Worm (Caenorhabditis elegans) whole organism, early embryonic: ENCODE data around the gene dhhc-4.

ENCODE experiments used
- B0310.2 ChIP-seq: sonication (generic microtip); optimal IDR thresholded peaks from 2 replicates; lab custom pipeline; 2016; ENCODE audit warnings: mild to moderate bottlenecking, missing genetic modification characterization, missing compliant biosample characterization
- F13C5.2 ChIP-seq: sonication (generic microtip); optimal IDR thresholded peaks from 2 replicates; lab custom pipeline; 2017; ENCODE audit warnings: mild to moderate bottlenecking, missing genetic modification characterization, inconsistent platforms, missing compliant biosample characterization
- aly-1 ChIP-seq: sonication (generic microtip); optimal IDR thresholded peaks from 2 replicates; lab custom pipeline; 2016; ENCODE audit warnings: missing genetic modification characterization, missing compliant biosample characterization
- ama-1 ChIP-seq: fragments of 150-350 bp; optimal IDR thresholded peaks from 2 replicates; lab custom pipeline; 2014
- ceh-13 ChIP-seq: fragments of 200-800 bp; sonication (Bioruptor generic); optimal IDR thresholded peaks from 2 replicates; lab custom pipeline; 2018; ENCODE audit warnings: mild to moderate bottlenecking, missing genetic modification characterization, missing compliant biosample characterization
- ceh-36 ChIP-seq: sonication (generic microtip); optimal IDR thresholded peaks from 2 replicates; lab custom pipeline; 2016; ENCODE audit warnings: missing genetic modification characterization, inconsistent platforms, missing compliant biosample characterization
- ets-7 ChIP-seq: sonication (generic microtip); optimal IDR thresholded peaks from 2 replicates; lab custom pipeline; 2016; ENCODE audit warnings: missing genotype, missing genetic modification characterization, missing compliant biosample characterization
- flt-1 ChIP-seq: fragments of 200-800 bp; sonication (Bioruptor generic); IDR thresholded peaks from 2 replicates; pipeline ENCODE4 v1.3.6; 2022; ENCODE audit warnings: missing genetic modification characterization, missing compliant biosample characterization
- hmbx-1 ChIP-seq: sonication (generic microtip); optimal IDR thresholded peaks from 2 replicates; lab custom pipeline; 2016; ENCODE audit warnings: mild to moderate bottlenecking, missing genetic modification characterization, missing compliant biosample characterization
- hmg-4 ChIP-seq: fragments of 200-800 bp; sonication (Bioruptor generic); optimal IDR thresholded peaks from 2 replicates; lab custom pipeline; 2018; ENCODE audit warnings: mild to moderate bottlenecking, missing genetic modification characterization, missing compliant biosample characterization
- hnd-1 ChIP-seq: sonication (generic microtip); optimal IDR thresholded peaks from 2 replicates; lab custom pipeline; 2016; ENCODE audit warnings: missing genetic modification characterization, missing compliant biosample characterization
- pes-1 ChIP-seq: fragments of 200-800 bp; sonication (Bioruptor generic); IDR thresholded peaks from 2 replicates; pipeline ENCODE4 v1.3.6; 2022; ENCODE audit warnings: missing genetic modification reagents, missing genetic modification characterization, missing compliant biosample characterization
- scrt-1 ChIP-seq: fragments of 200-800 bp; sonication (Bioruptor generic); IDR thresholded peaks from 2 replicates; pipeline ENCODE4 v1.3.6; 2022; ENCODE audit warnings: missing genetic modification characterization, missing compliant biosample characterization
- sea-1 ChIP-seq: fragments of 200-800 bp; sonication (Bioruptor generic); conservative IDR thresholded peaks from 2 replicates; pipeline ENCODE4 v1.3.6; 2022; ENCODE audit warnings: missing genetic modification characterization, missing compliant biosample characterization
- tbx-11 ChIP-seq: fragments of 200-800 bp; sonication (Bioruptor generic); IDR thresholded peaks from 2 replicates; pipeline ENCODE4 v1.3.6; 2022; ENCODE audit warnings: missing genetic modification characterization, missing compliant biosample characterization
- tbx-37 ChIP-seq: fragments of 200-800 bp; sonication (Bioruptor generic); conservative IDR thresholded peaks from 2 replicates; pipeline ENCODE4 v1.3.6; 2022; ENCODE audit warnings: missing genetic modification reagents, missing genetic modification characterization, missing compliant biosample characterization
- tra-4 ChIP-seq: sonication (generic microtip); optimal IDR thresholded peaks from 2 replicates; lab custom pipeline; 2017; ENCODE audit warnings: missing genetic modification characterization, missing compliant biosample characterization

The dhhc-4 gene

DNA sequence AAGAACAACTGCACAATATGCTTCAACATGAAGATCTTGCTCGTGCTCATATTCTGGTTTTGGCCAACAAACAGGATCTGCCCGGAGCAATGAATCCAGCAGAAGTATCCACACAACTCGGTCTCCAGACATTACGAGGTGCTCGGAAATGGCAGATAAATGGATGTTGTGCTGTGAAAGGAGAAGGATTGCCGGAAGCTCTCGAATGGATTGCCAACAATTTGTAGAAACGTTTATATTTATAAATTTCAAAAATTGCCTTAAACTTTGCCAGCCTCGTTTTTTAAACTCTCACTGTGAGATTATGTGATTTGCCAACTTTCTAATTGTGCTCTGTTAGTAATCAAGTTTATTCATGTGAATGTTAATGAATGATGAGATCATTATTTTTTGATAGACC is 43.8 kb downstream of the dhhc-4 start:
- TF ChIP-seq flt-1 (no peak), tra-4 (no peak), hnd-1 (tag; lab: Kevin White, UChicago) (no peak), tbx-37 (GFP tag; lab: Robert Waterston, UW) (no peak), hmg-4 (GFP tag; lab: Kevin White, UChicago) (no peak), ceh-36 (tag; lab: Kevin White, UChicago) (no peak), pes-1 (no peak), scrt-1 (GFP tag; lab: Robert Waterston, UW) (no peak), aly-1 (tag; lab: Kevin White, UChicago) (no peak), tbx-11 (GFP tag; lab: Robert Waterston, UW) (no peak), ets-7 (tag; lab: Kevin White, UChicago) (no peak), B0310.2 (tag; lab: Kevin White, UChicago) (no peak), ama-1 (lab: Kevin White, UChicago) (no peak), sea-1 (GFP tag; lab: Robert Waterston, UW) (no peak), F13C5.2 (tag; lab: Kevin White, UChicago) (no peak), ceh-13 (GFP tag; lab: Kevin White, UChicago) (no peak), hmbx-1 (tag; lab: Kevin White, UChicago) (no peak)

DNA sequence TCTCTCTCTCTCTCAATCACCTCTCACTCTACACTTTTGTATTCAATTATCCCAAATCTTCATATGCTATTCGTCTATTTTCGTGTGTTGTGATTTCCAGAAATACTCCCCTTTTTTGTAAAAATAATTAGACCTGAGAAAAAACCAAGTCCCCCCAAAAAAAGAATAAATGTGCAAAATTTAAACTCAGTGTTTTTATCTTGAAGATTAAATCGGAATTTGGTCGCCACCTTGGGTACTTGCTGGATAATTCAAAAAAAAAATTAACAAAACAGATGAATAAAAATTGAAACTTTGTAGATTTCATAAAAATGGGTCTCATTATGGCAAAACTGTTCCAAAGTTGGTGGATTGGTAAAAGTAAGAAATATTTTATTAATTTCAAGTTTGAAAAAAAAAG is 44.6 kb downstream of the dhhc-4 start, which contains the start of gene arl-5:
TSS of gene arl-5 (plus strand) at position 301 of the 400 bp plus-strand sequence.
- TF ChIP-seq aly-1 (tag; lab: Kevin White, UChicago), result no peak
- no peak for TF ChIP-seq F13C5.2 (tag; lab: Kevin White, UChicago)
- no peak for TF ChIP-seq pes-1
- no peak for TF ChIP-seq ceh-36 (tag; lab: Kevin White, UChicago)
- TF ChIP-seq scrt-1 (GFP tag; lab: Robert Waterston, UW), result no peak
- TF ChIP-seq hnd-1 (tag; lab: Kevin White, UChicago), result no peak
- no peak for TF ChIP-seq ama-1 (lab: Kevin White, UChicago)
- TF ChIP-seq tbx-37 (GFP tag; lab: Robert Waterston, UW), result no peak
- no peak for TF ChIP-seq B0310.2 (tag; lab: Kevin White, UChicago)
- no peak for TF ChIP-seq tra-4
- no peak for TF ChIP-seq flt-1
- TF ChIP-seq ceh-13 (GFP tag; lab: Kevin White, UChicago), result no peak
- no peak for TF ChIP-seq hmbx-1 (tag; lab: Kevin White, UChicago)
- TF ChIP-seq ets-7 (tag; lab: Kevin White, UChicago), result no peak
- no peak for TF ChIP-seq hmg-4 (GFP tag; lab: Kevin White, UChicago)
- no peak for TF ChIP-seq tbx-11 (GFP tag; lab: Robert Waterston, UW)
- no peak for TF ChIP-seq sea-1 (GFP tag; lab: Robert Waterston, UW)

DNA sequence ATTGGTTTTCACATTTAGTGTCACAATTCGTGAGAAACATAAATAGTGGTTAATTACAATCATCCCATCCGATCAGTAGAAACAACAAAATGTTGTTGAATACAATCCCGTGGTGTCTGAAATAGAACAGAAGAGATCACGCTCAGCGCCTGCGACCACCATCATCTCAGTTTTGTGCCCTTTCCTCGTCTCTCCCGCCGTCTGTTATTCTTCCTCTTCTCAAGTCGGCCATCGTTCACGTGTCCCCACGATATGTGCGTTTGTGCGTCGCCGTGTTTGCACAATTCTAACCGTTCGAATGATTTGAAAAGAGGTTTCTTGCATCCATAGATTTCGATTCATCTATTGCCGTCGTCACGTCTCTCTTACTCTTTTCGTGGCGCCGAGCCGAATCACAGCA is 48.8 kb downstream of the dhhc-4 start, which contains the start of gene panl-3:
TSS of gene panl-3 (plus strand) at position 294 of the 400 bp plus-strand sequence.
- TF ChIP-seq B0310.2 (tag; lab: Kevin White, UChicago) (no peak), ets-7 (tag; lab: Kevin White, UChicago) (no peak), scrt-1 (GFP tag; lab: Robert Waterston, UW) (peak; percentile 65; the same call in 1 of the 2 replicates), aly-1 (tag; lab: Kevin White, UChicago) (peak; percentile 57), hmg-4 (GFP tag; lab: Kevin White, UChicago) (peak; percentile 45)

DNA sequence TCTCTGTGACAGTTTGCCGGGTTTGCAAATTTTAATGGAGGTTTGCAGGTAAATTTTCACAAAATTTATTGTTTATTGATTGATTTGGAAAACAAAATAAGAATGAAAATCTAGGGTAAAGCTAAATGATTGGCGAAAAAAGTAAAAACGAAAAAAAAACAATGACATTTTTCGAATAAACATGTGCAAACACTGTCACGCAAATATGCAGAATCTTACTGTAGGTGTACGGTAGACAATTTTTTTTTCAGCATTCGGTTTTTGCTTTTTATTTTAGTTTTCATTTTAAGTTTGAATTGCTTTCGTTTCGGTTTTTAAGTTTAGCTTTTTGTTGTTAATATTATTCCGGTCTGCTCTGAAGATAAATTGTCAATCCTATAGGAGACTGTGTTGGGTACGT is 49.7 kb downstream of the dhhc-4 start:
- TF ChIP-seq tbx-11 (GFP tag; lab: Robert Waterston, UW) (no peak), tra-4 (no peak), ets-7 (tag; lab: Kevin White, UChicago) (no peak), ceh-13 (GFP tag; lab: Kevin White, UChicago) (no peak), F13C5.2 (tag; lab: Kevin White, UChicago) (no peak), pes-1 (no peak), tbx-37 (GFP tag; lab: Robert Waterston, UW) (no peak), scrt-1 (GFP tag; lab: Robert Waterston, UW) (no peak), hmbx-1 (tag; lab: Kevin White, UChicago) (no peak), ceh-36 (tag; lab: Kevin White, UChicago) (no peak), flt-1 (no peak), ama-1 (lab: Kevin White, UChicago) (no peak)

DNA sequence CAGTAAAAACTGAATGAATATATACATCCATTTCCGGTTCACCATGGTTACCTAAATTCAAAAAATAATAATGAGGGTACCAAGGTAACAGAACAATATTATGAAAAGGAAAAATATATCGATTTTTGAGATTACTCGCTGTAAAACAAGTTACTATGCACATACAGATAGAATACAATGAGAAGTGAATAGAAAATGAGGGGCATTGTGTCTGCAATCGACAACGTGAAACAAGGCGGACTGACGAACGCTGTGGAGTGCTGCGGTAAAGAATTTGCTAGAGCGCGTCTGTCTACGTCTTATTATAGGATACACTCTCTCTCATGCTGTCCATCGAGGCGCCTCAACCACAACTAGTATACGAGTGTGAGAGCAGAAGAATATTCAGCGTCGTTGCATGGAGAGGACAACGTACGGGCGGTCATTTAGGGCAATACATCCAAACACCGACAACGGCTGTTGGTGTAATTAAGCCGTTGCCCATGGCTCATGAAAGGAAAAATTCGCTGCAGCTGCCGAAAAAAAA is 50.4 kb downstream of the dhhc-4 start, which contains the start of gene cnx-1:
TSS of gene cnx-1 (minus strand) at position 51 of the 526 bp plus-strand sequence.
- TF ChIP-seq flt-1 (no peak), hmg-4 (GFP tag; lab: Kevin White, UChicago) (peak; percentile 73), aly-1 (tag; lab: Kevin White, UChicago) (peak; percentile 19), hmbx-1 (tag; lab: Kevin White, UChicago) (no peak), sea-1 (GFP tag; lab: Robert Waterston, UW) (no peak)
